Worm (Caenorhabditis elegans) whole organism, L3 larva: ENCODE data around the gene hpo-40.

Source experiments
- ceh-82 ChIP-seq: fragments of 150-350 bp; optimal IDR thresholded peaks from 2 replicates; lab custom pipeline; 2014; ENCODE audit warnings: missing biosample characterization, missing genetic modification characterization
- elt-1 ChIP-seq: fragments of 150-350 bp; optimal IDR thresholded peaks from 2 replicates; lab custom pipeline; 2014; ENCODE audit warnings: missing biosample characterization, missing genetic modification characterization
- fkh-10 ChIP-seq: sonication (generic microtip); optimal IDR thresholded peaks from 2 replicates; lab custom pipeline; 2017; ENCODE audit warnings: missing biosample characterization, missing genetic modification reagents, missing genetic modification characterization
- nhr-11 ChIP-seq: fragments of 150-350 bp; optimal IDR thresholded peaks from 2 replicates; lab custom pipeline; 2014; ENCODE audit warnings: missing biosample characterization, missing genetic modification characterization
- nhr-76 ChIP-seq: fragments of 150-350 bp; sonication (generic microtip); optimal IDR thresholded peaks from 5 replicates; lab custom pipeline; 2014; ENCODE audit warnings: missing biosample characterization, missing genetic modification characterization
- pqm-1 ChIP-seq: fragments of 150-350 bp; optimal IDR thresholded peaks from 2 replicates; lab custom pipeline; 2017; ENCODE audit warnings: missing biosample characterization, missing genetic modification characterization, inconsistent platforms

ce11 chrV:10252682-10253081, 40.0 kb downstream of the hpo-40 start:
- TF ChIP-seq elt-1 (tag; lab: Kevin White, UChicago) (no peak), nhr-11 (tag; lab: Kevin White, UChicago) (no peak), ceh-82 (tag; lab: Kevin White, UChicago) (no peak), nhr-76 (tag; lab: Kevin White, UChicago) (no peak), fkh-10 (GFP tag; lab: Kevin White, UChicago) (no peak), pqm-1 (tag; lab: Kevin White, UChicago) (no peak)
